Worm (Caenorhabditis elegans): ENCODE results near the gene F15B9.10.

Gene F15B9.10

DNA sequence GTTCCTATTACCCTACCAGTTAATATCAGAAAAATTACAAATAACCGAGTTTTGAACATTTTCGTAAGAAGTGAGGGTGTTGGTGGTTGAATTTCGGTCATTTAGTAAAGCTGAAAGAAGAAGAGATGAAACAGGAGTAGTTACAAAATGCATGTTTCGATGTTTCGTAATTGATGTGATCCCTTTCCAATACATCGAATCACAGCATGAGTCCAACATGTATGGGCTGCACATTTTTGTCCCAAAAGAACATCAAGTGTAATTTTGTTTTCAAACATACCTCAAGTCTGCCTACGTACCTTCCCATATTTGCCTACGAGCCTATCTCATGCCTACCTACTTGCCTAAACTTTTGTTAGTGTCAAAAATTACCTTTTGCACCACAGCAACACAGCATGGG, 27.7 kb upstream of the F15B9.10 start, which contains the start of gene W07G4.2:
Gene W07G4.2 (minus strand): TSS at position 101 of the 400 bp plus-strand sequence.
- TF ChIP-seq ztf-29 (GFP tag; IDR thresholded peaks at IDR 0.05) (no peak), ref-1 (GFP tag; conservative IDR thresholded peaks at IDR 0.05) (no peak), med-1 (GFP tag; optimal IDR thresholded peaks at IDR 0.05; ENCODE audit: insufficient read depth) (no peak), klf-2 (GFP tag; conservative IDR thresholded peaks at IDR 0.05) (no peak), T22C8.4 (GFP tag; IDR thresholded peaks at IDR 0.05) (no peak), cog-1 (tag; optimal IDR thresholded peaks at IDR 0.05) (no peak), ztf-23 (GFP tag; IDR thresholded peaks at IDR 0.05) (no peak), flt-1 (GFP tag; IDR thresholded peaks at IDR 0.05) (no peak), tab-1 (GFP tag; IDR thresholded peaks at IDR 0.05) (no peak)

DNA sequence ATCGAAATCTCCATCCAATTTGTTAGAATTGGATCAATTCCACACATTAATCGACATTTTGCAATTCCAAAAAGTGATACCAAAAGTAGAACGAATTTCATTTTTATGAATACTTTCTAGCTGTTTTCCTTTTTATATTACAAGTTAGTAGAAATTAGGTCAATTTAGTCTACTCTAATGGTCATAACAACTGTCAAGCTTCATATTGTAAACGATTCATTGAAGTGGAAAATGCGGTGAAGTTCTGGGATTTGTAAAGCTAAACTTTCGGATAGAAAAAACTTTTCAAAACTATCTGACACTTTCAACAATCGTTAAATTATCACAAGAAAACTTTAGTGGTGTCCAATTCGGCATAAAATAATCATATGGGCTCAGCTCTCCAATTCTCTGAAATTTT, 25.9 kb upstream of the F15B9.10 start, which contains the start of gene W07G4.7:
Gene W07G4.7 (minus strand): TSS at position 101 of the 400 bp plus-strand sequence.
- TF ChIP-seq ztf-29 (GFP tag; IDR thresholded peaks at IDR 0.05) (no peak), ztf-23 (GFP tag; IDR thresholded peaks at IDR 0.05) (no peak), flt-1 (GFP tag; IDR thresholded peaks at IDR 0.05) (no peak)

DNA sequence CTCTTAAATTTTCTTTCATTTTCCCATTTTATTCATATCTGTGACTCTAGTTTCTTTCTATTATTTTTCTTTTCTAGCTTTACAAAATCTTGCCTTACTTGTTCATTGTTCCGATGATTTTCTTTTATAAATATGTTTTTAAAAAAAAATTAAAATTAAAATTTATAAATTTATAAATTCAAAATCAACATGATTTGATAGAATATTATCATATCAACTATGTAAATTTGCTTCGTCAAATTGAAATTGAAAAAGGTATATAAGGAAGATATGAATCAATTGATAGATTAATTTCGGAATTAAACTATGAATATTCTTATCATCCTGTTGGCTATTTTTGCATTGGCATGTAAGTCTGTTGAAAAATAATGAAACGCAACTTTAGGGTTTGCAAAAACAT, 24.5 kb upstream of the F15B9.10 start, which contains the start of gene W07G4.1:
Gene W07G4.1 (plus strand): TSS at position 301 of the 400 bp plus-strand sequence.
- no peak for TF ChIP-seq T22C8.4 (GFP tag; IDR thresholded peaks at IDR 0.05)
- no peak for TF ChIP-seq ztf-23 (GFP tag; IDR thresholded peaks at IDR 0.05)
- TF ChIP-seq tab-1 (GFP tag; IDR thresholded peaks at IDR 0.05) = no peak
- TF ChIP-seq med-1 (GFP tag; optimal IDR thresholded peaks at IDR 0.05; ENCODE audit: insufficient read depth) = no peak
- TF ChIP-seq klf-2 (GFP tag; conservative IDR thresholded peaks at IDR 0.05) = no peak
- no peak for TF ChIP-seq cog-1 (tag; optimal IDR thresholded peaks at IDR 0.05)
- TF ChIP-seq ref-1 (GFP tag; conservative IDR thresholded peaks at IDR 0.05) = no peak
- no peak for TF ChIP-seq flt-1 (GFP tag; IDR thresholded peaks at IDR 0.05)
- TF ChIP-seq ztf-29 (GFP tag; IDR thresholded peaks at IDR 0.05) = no peak

DNA sequence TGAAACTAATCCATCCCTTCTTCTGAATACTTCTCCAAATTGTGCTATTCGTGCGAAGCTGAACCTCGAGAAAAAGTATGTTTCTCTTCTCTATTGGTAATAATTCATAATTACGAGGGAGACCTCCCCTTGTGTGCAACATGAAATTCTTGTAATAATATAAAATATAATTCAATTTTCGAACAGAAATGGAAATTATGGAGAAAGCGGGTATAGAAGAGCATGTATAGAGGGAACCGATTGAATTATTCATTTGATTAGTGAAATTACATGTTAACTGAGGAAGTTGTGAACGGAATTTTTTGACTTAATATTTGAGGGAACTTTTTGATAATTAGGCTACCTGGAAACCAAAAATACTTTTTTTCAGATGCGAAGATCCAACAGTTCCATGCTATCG, 20.1 kb upstream of the F15B9.10 start:
- TF ChIP-seq flt-1 (GFP tag; IDR thresholded peaks at IDR 0.05) = no peak
- no peak for TF ChIP-seq klf-2 (GFP tag; conservative IDR thresholded peaks at IDR 0.05)
- no peak for TF ChIP-seq cog-1 (tag; optimal IDR thresholded peaks at IDR 0.05)
- TF ChIP-seq T22C8.4 (GFP tag; IDR thresholded peaks at IDR 0.05) = no peak
- TF ChIP-seq med-1 (GFP tag; optimal IDR thresholded peaks at IDR 0.05; ENCODE audit: insufficient read depth) = no peak
- no peak for TF ChIP-seq ztf-29 (GFP tag; IDR thresholded peaks at IDR 0.05)
- TF ChIP-seq ztf-23 (GFP tag; IDR thresholded peaks at IDR 0.05) = no peak

DNA sequence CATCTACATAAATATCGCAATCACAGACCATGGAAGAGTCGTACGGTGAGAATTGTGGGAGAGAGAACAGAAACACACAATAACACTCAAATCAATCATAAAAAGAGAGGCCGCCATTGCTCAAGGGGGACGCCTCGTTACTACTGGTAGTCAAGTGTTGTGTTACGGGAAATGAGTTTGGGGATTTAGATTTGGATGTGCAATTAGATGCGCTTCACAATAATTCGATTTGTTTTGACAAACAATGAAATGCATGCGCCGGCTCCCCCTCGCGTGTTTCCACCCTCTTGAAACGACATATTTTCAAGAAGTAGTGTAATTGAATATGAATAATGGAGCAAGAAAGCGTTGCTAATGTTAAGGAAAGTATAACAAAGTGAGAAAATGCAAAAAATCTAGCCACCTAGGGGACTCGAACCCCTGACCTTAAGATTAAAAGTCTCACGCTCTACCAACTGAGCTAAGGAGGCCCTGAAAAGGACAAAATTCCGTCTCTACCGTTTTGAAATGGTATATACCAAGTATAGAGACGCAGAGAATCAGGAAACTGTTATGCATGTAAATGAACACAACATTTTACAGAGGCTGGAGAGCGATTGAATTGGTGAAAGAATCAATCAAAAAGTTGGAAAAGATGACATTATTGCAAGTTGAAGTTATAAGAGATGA, 18.0 kb upstream of the F15B9.10 start:
- TF ChIP-seq med-1 (GFP tag; optimal IDR thresholded peaks at IDR 0.05; ENCODE audit: insufficient read depth) (no peak), tab-1 (GFP tag; IDR thresholded peaks at IDR 0.05) (no peak), cog-1 (tag; optimal IDR thresholded peaks at IDR 0.05) (no peak), klf-2 (GFP tag; conservative IDR thresholded peaks at IDR 0.05) (no peak), flt-1 (GFP tag; IDR thresholded peaks at IDR 0.05) (no peak), T22C8.4 (GFP tag; IDR thresholded peaks at IDR 0.05) (no peak), ztf-29 (GFP tag; IDR thresholded peaks at IDR 0.05) (no peak), ztf-23 (GFP tag; IDR thresholded peaks at IDR 0.05) (no peak), ref-1 (GFP tag; conservative IDR thresholded peaks at IDR 0.05) (no peak)

DNA sequence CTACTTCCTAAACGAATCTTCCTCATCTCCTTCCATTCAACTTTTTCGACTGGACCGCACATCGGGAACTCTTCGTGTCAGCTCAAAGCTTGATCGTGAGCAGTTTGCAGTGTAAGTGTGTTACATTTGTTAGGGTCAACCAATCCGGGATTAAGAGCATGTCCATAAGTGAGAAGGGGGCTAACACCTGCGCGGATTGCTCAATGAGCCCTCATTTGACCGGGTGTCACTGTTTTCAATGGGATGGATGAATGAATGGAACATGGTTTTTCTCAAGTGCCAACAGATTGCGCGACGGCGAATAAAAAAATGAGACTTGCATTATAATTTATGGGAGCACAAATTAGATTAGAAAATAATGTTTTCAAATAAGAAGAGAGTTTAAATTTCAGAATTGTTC, 16.6 kb upstream of the F15B9.10 start:
- no peak for TF ChIP-seq cog-1 (tag; optimal IDR thresholded peaks at IDR 0.05)

DNA sequence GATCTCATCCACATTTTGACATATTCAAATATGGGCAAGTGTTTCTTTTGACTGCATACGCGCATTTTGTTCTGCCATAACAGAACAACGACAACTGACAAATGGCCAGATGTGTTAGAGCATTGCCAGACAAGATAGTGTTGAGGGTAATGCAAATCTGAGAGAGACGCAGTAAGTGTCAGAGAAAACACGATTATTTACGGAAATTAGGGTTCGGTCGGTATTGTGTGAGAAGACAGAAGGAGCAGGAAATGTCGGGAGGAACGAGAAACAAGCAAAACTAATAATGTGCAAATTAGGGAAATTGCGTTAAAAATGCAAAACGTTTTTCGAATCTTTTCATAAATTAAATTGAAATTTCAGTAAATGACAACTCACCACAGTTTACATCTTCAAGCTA, 15.8 kb upstream of the F15B9.10 start:
- TF ChIP-seq ztf-29 (GFP tag; IDR thresholded peaks at IDR 0.05) (no peak), flt-1 (GFP tag; IDR thresholded peaks at IDR 0.05) (0 out of 2 replicates have a peak, but pooled peaks have one; percentile 11), ztf-23 (GFP tag; IDR thresholded peaks at IDR 0.05) (no peak), T22C8.4 (GFP tag; IDR thresholded peaks at IDR 0.05) (no peak), tab-1 (GFP tag; IDR thresholded peaks at IDR 0.05) (no peak), cog-1 (tag; optimal IDR thresholded peaks at IDR 0.05) (no peak)

DNA sequence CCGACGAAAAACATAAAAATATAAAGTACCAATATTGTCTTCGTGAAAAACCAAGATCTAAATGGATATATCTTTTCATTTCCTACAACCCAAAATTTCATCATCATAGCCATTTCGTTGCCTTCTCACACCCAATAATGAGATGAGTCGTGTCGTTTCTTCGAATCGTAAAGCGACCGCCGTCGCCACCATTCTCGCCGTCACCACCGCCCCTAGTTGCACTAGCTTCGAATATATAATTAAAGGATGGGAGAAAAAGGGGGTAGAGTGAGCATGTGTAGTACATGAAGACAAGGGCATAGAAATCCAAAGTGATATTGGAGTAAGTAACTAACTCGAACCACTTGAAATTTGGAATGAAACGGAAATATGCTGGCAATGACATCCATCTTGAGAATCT, 13.5 kb upstream of the F15B9.10 start:
- no peak for TF ChIP-seq tab-1 (GFP tag; IDR thresholded peaks at IDR 0.05)
- TF ChIP-seq med-1 (GFP tag; optimal IDR thresholded peaks at IDR 0.05; ENCODE audit: insufficient read depth) = no peak
- TF ChIP-seq cog-1 (tag; optimal IDR thresholded peaks at IDR 0.05) = no peak
- TF ChIP-seq klf-2 (GFP tag; conservative IDR thresholded peaks at IDR 0.05) = no peak
- no peak for TF ChIP-seq ztf-23 (GFP tag; IDR thresholded peaks at IDR 0.05)
- no peak for TF ChIP-seq T22C8.4 (GFP tag; IDR thresholded peaks at IDR 0.05)
- no peak for TF ChIP-seq ztf-29 (GFP tag; IDR thresholded peaks at IDR 0.05)
- no peak for TF ChIP-seq ref-1 (GFP tag; conservative IDR thresholded peaks at IDR 0.05)
- TF ChIP-seq flt-1 (GFP tag; IDR thresholded peaks at IDR 0.05) = no peak

DNA sequence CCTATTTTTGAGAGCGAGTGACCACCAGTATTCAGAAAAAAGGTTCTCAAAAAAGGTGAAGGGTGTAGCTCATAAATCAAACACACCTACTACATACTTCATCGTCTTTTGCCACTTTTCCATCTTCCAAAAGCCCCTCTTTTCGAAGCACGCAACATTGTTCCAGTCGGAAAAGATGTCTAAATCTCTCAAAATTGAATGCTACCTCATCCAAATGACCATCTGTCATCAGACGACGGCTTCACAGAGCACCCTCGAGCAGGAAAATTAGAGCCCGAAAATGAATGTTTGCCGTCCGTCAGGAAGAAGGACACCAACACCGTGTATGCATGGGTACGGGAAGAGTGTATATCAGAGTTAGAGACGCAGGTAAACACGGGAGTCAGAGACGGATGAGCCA, 12.8 kb upstream of the F15B9.10 start:
- TF ChIP-seq ztf-29 (GFP tag; IDR thresholded peaks at IDR 0.05) (no peak), T22C8.4 (GFP tag; IDR thresholded peaks at IDR 0.05) (no peak), cog-1 (tag; optimal IDR thresholded peaks at IDR 0.05) (no peak), klf-2 (GFP tag; conservative IDR thresholded peaks at IDR 0.05) (no peak), ztf-23 (GFP tag; IDR thresholded peaks at IDR 0.05) (no peak), tab-1 (GFP tag; IDR thresholded peaks at IDR 0.05) (no peak), flt-1 (GFP tag; IDR thresholded peaks at IDR 0.05) (no peak), ref-1 (GFP tag; conservative IDR thresholded peaks at IDR 0.05) (no peak), med-1 (GFP tag; optimal IDR thresholded peaks at IDR 0.05; ENCODE audit: insufficient read depth) (no peak)

DNA sequence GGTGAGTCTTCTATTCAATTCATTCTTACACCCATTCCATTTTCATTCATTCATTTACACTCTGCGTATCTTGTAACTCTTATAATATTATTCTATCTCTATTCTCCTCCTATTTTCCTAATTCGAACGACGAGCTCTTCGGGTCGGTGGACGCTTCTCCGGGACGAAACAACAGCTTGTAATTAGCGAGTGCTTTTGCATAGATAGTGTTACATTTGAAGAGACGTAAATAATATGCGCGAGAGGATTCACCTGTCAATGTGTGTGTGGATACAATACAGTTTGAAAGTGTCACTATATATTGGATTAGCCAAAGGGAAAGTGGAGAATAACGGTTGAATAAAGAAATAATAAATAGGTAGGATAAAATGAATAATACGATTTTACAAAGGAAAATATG, 11.9 kb upstream of the F15B9.10 start:
- TF ChIP-seq med-1 (GFP tag; optimal IDR thresholded peaks at IDR 0.05; ENCODE audit: insufficient read depth) = no peak
- TF ChIP-seq T22C8.4 (GFP tag; IDR thresholded peaks at IDR 0.05) = no peak
- no peak for TF ChIP-seq tab-1 (GFP tag; IDR thresholded peaks at IDR 0.05)
- no peak for TF ChIP-seq ztf-23 (GFP tag; IDR thresholded peaks at IDR 0.05)
- TF ChIP-seq flt-1 (GFP tag; IDR thresholded peaks at IDR 0.05) = no peak
- TF ChIP-seq ztf-29 (GFP tag; IDR thresholded peaks at IDR 0.05) = no peak
- TF ChIP-seq ref-1 (GFP tag; conservative IDR thresholded peaks at IDR 0.05) = no peak
- no peak for TF ChIP-seq klf-2 (GFP tag; conservative IDR thresholded peaks at IDR 0.05)
- no peak for TF ChIP-seq cog-1 (tag; optimal IDR thresholded peaks at IDR 0.05)
